Fruit fly (Drosophila melanogaster): ENCODE results near the gene CG3618.

The CG3618 gene

DNA sequence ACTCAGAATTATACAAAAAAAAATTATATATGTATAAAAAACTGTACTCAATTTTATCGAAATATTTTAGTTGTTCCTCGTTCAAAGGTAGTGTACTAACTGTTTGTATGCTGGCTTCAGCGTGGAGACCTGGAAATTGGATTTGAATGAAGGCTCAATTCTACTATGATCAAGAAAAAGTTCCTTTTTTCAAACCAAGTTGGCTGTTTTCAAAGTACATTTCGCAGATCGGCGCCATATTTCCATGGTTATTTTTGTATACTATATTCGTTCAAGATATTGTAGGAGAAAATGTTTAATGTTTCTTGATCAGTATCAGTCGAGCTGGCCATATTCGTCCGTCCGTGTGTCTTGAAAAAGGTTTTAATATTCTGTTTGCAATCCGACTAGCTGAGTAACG is 2.1 kb upstream of the CG3618 start, which contains the start of gene Mst77F:
TSS of gene Mst77F (minus strand) at position 101 of the 400 bp plus-strand sequence.
- TF ChIP-seq Snoo (tag; optimal IDR thresholded peaks at IDR 0.05) (no peak), CG17806 (tag; optimal IDR thresholded peaks at IDR 0.05) (no peak), CG15710 (tag; optimal IDR thresholded peaks at IDR 0.05) (no peak), rn (GFP tag; IDR thresholded peaks at IDR 0.05) (no peak), Ets98B (GFP tag; IDR thresholded peaks at IDR 0.05) (no peak), gl (tag; optimal IDR thresholded peaks at IDR 0.05) (no peak), CG14655 (GFP tag; optimal IDR thresholded peaks at IDR 0.05) (no peak), CG13204 (GFP tag; optimal IDR thresholded peaks at IDR 0.05) (no peak)

DNA sequence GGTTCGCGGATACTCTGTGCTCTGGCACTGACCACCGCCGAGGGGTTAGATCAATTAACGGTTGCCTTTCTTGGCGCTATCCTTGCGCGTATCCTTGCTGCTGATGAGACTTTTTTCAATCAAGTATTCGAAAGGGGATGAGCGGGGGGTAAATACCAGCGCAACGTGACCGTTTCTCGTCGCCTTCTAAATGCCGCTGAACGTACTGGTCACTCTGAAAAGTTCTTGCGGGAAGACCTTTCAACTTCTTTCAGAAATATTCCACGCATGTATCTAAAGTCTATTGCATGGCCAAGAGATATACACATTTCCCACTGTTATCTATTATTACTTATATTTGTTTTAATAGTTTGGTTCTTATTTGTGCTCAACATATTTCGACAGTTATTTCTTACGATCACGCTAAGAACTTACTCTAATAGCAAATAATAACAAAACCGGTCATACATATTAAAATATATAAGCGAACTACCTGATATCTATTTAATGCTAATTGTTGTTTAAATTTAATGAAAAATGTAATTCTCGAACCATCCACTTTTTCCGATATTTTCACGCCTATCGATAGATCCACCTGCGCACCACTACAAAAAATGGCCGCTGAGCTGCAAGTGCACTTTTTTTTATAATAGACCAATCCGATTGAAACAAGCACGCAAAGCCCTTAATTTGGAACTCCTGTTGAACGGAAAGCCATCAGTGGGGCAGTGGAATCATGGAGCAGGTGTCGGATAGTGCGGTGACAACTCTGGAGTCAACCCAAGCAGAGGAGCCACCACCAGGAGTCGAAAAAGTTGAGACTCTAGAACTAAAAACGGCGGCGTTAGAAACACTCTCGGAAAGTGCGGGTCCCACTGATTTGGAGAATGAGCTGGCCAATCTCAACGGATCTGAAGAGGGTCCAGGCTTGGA is 6.5 kb downstream of the CG3618 start, which contains the start of the genes CG3634 and HIPP1:
TSS of gene CG3634 (minus strand) at position 185 of the 912 bp plus-strand sequence.
TSS of gene HIPP1 (plus strand) at position 582 of the 912 bp plus-strand sequence.
- TF ChIP-seq gl (tag; optimal IDR thresholded peaks at IDR 0.05): no peak
- 0 out of 3 replicates have a peak, but pooled peaks have one; percentile 25 for TF ChIP-seq CG4496 (GFP tag; IDR thresholded peaks at IDR 0.05)
- TF ChIP-seq EcR (GFP tag; optimal IDR thresholded peaks at IDR 0.05): no peak
- TF ChIP-seq CG9948 (tag; optimal IDR thresholded peaks at IDR 0.05): no peak

DNA sequence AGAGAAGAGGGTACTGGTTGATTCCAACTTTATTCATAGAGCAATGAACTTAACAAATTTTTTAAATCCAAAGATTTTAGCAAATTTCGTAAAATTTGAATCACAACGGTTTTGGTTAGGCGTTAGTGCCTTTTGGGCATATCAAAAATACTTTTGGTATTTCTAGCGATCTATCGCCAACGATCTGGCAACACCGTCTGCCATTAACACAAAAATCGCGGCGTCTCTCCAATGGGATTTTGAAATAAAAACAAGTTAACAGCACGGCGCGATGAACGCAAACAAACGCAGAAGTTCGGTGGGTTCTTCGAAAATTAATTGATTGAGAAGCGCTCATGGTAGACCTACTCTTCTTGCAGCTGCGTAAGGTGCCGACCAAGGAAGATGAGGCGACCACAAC is 15.7 kb downstream of the CG3618 start, which contains the start of gene Spc105R:
TSS of gene Spc105R (plus strand) at position 203 of the 400 bp plus-strand sequence.
- TF ChIP-seq CG34367 (tag; optimal IDR thresholded peaks at IDR 0.05) (no peak), CG8159 (tag; optimal IDR thresholded peaks at IDR 0.05) (no peak), CG15710 (tag; optimal IDR thresholded peaks at IDR 0.05) (no peak), D1 (tag; optimal IDR thresholded peaks at IDR 0.05) (no peak), CG9948 (tag; optimal IDR thresholded peaks at IDR 0.05) (no peak), gl (tag; optimal IDR thresholded peaks at IDR 0.05) (no peak), Pif1B (GFP tag; optimal IDR thresholded peaks at IDR 0.05) (no peak), Snoo (tag; optimal IDR thresholded peaks at IDR 0.05) (no peak), CG8301 (tag; optimal IDR thresholded peaks at IDR 0.05) (no peak), EcR (GFP tag; optimal IDR thresholded peaks at IDR 0.05) (no peak), CG14655 (GFP tag; optimal IDR thresholded peaks at IDR 0.05) (no peak), CG17806 (tag; optimal IDR thresholded peaks at IDR 0.05) (no peak), Ets98B (GFP tag; IDR thresholded peaks at IDR 0.05) (no peak), CG4496 (GFP tag; IDR thresholded peaks at IDR 0.05) (no peak), rn (GFP tag; IDR thresholded peaks at IDR 0.05) (no peak), CG12605 (GFP tag; IDR thresholded peaks at IDR 0.05) (no peak)

DNA sequence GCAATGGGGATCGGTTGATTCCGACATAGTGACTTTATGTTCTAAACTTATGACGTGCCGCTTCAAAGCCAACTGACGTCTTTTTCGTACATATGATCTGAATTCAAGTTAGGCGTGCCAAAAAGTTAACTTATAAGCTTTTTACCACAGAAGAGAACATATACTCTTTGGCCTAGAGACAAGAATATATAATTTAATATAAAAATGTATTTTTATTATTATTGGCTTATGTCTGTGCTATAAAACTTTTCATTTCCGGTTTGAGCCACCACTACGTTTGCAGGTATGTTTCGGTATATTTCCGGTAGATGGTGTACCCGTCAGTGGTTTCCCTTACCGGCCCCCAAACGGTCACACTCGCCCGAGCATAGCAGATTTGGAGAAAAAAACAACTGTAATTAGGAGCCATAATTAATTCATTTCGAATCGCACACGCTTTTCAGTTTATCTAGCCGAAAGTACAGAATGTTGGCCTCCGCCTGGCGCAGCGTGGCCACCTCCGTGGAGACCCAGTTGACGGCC is 17.5 kb downstream of the CG3618 start, which contains the start of the genes CG3698 and tzn:
TSS of gene CG3698 (minus strand) at position 51 of the 522 bp plus-strand sequence.
TSS of gene tzn (plus strand) at position 321 of the 522 bp plus-strand sequence.
- no peak for TF ChIP-seq CG8159 (tag; optimal IDR thresholded peaks at IDR 0.05)
- TF ChIP-seq Pif1A (GFP tag; optimal IDR thresholded peaks at IDR 0.05): no peak
- no peak; the same call in 2 of the 3 replicates for TF ChIP-seq fd96Ca (GFP tag; IDR thresholded peaks at IDR 0.05)
- no peak for TF ChIP-seq Pif1B (GFP tag; optimal IDR thresholded peaks at IDR 0.05)
- no peak for TF ChIP-seq CG9948 (tag; optimal IDR thresholded peaks at IDR 0.05)
- peak; percentile 93 for TF ChIP-seq Snoo (tag; optimal IDR thresholded peaks at IDR 0.05)
- TF ChIP-seq CG17806 (tag; optimal IDR thresholded peaks at IDR 0.05): no peak
- peak; percentile 82 for TF ChIP-seq CG34367 (tag; optimal IDR thresholded peaks at IDR 0.05)
- peak; percentile 89 for TF ChIP-seq CG4496 (GFP tag; IDR thresholded peaks at IDR 0.05)
- no peak for TF ChIP-seq CG14655 (GFP tag; optimal IDR thresholded peaks at IDR 0.05)
- no peak for TF ChIP-seq EcR (GFP tag; optimal IDR thresholded peaks at IDR 0.05)
- TF ChIP-seq CG12605 (GFP tag; IDR thresholded peaks at IDR 0.05): no peak
- TF ChIP-seq CG32121 (GFP tag; IDR thresholded peaks at IDR 0.05): peak; percentile 59; the same call in 1 of the 2 replicates
- peak; percentile 52; the same call in 1 of the 2 replicates for TF ChIP-seq Ets98B (GFP tag; IDR thresholded peaks at IDR 0.05)
- no peak for TF ChIP-seq D1 (tag; optimal IDR thresholded peaks at IDR 0.05)
- TF ChIP-seq CG13204 (GFP tag; optimal IDR thresholded peaks at IDR 0.05): no peak
- TF ChIP-seq CG10348 (GFP tag; IDR thresholded peaks at IDR 0.05): no peak
- peak; percentile 72 for TF ChIP-seq CG15710 (tag; optimal IDR thresholded peaks at IDR 0.05)
- peak; percentile 48 for TF ChIP-seq gl (tag; optimal IDR thresholded peaks at IDR 0.05)
- no peak for TF ChIP-seq CG8301 (tag; optimal IDR thresholded peaks at IDR 0.05)
- peak; percentile 76 for TF ChIP-seq rn (GFP tag; IDR thresholded peaks at IDR 0.05)

DNA sequence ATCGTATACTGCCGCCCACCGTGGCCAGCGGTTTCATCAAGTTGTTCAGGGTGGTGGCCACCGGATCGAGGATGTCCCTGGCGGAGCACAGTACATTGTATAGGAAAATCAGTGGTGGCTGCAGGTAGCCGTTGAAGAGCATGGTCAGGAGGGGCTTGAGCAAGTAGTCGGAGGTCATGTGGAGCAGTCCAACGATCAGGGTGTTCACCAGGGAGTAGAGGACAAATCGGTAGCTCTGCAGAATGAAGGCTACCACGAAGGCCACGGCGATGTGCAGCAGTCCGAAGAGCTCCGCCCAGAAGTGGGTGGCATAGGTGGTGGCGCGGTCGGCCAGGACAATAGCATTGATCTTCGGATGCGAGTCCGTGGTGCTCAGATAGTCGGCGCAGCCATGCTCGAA is 18.5 kb downstream of the CG3618 start:
- no peak for TF ChIP-seq CG14655 (GFP tag; optimal IDR thresholded peaks at IDR 0.05)
- TF ChIP-seq Snoo (tag; optimal IDR thresholded peaks at IDR 0.05): no peak
- TF ChIP-seq Pif1B (GFP tag; optimal IDR thresholded peaks at IDR 0.05): no peak
- TF ChIP-seq Ets98B (GFP tag; IDR thresholded peaks at IDR 0.05): no peak
- TF ChIP-seq CG13204 (GFP tag; optimal IDR thresholded peaks at IDR 0.05): no peak
- no peak for TF ChIP-seq CG8301 (tag; optimal IDR thresholded peaks at IDR 0.05)
- no peak for TF ChIP-seq CG15710 (tag; optimal IDR thresholded peaks at IDR 0.05)
- no peak for TF ChIP-seq Pif1A (GFP tag; optimal IDR thresholded peaks at IDR 0.05)
- no peak for TF ChIP-seq CG8159 (tag; optimal IDR thresholded peaks at IDR 0.05)
- no peak for TF ChIP-seq fd96Ca (GFP tag; IDR thresholded peaks at IDR 0.05)
- no peak for TF ChIP-seq gl (tag; optimal IDR thresholded peaks at IDR 0.05)
- TF ChIP-seq CG17806 (tag; optimal IDR thresholded peaks at IDR 0.05): no peak

Measured in whole organism, pupa.